Worm (Caenorhabditis elegans) whole organism, L2 larva: ENCODE measurements around the gene Y53F4B.24.

Experiments
- F13H6.1 ChIP-seq: sonication (generic microtip); optimal IDR thresholded peaks from 2 replicates; lab custom pipeline; 2016; ENCODE audit warnings: missing genetic modification characterization, missing compliant biosample characterization
- aly-2 ChIP-seq: fragments of 150-350 bp; optimal IDR thresholded peaks from 2 replicates; lab custom pipeline; 2014; ENCODE audit warnings: missing biosample characterization, missing genetic modification characterization
- dmd-4 ChIP-seq: sonication (generic microtip); optimal IDR thresholded peaks from 2 replicates; lab custom pipeline; 2017; ENCODE audit warnings: missing biosample characterization, missing genetic modification characterization
- egl-27 ChIP-seq: sonication (generic microtip); optimal IDR thresholded peaks from 3 replicates; lab custom pipeline; 2017; ENCODE audit warnings: missing biosample characterization, missing genetic modification reagents, missing genetic modification characterization
- elt-3 ChIP-seq: sonication (generic microtip); optimal IDR thresholded peaks from 2 replicates; lab custom pipeline; 2017; ENCODE audit warnings: missing biosample characterization, missing genetic modification characterization
- fos-1 ChIP-seq: fragments of 150-350 bp; optimal IDR thresholded peaks from 2 replicates; lab custom pipeline; 2014; ENCODE audit warnings: missing biosample characterization, missing genetic modification characterization
- nhr-77 ChIP-seq: fragments of 150-350 bp; optimal IDR thresholded peaks from 2 replicates; lab custom pipeline; 2014; ENCODE audit warnings: missing biosample characterization, missing genetic modification characterization
- skn-1 ChIP-seq: sonication (generic microtip); optimal IDR thresholded peaks from 2 replicates; lab custom pipeline; 2017; ENCODE audit warnings: missing biosample characterization, missing genetic modification characterization
- snpc-4 ChIP-seq: fragments of 150-350 bp; optimal IDR thresholded peaks from 2 replicates; lab custom pipeline; 2014; ENCODE audit warnings: missing biosample characterization, missing genetic modification characterization
- unc-39 ChIP-seq: fragments of 150-350 bp; optimal IDR thresholded peaks from 2 replicates; lab custom pipeline; 2014; ENCODE audit warnings: missing biosample characterization, missing genetic modification characterization

- TF ChIP-seq dmd-4 (tag; lab: Kevin White, UChicago) (no peak), egl-27 (tag; lab: Kevin White, UChicago) (no peak), unc-39 (tag; lab: Kevin White, UChicago) (no peak), elt-3 (tag; lab: Kevin White, UChicago) (no peak), fos-1 (tag; lab: Kevin White, UChicago) (no peak), nhr-77 (tag; lab: Kevin White, UChicago) (no peak), skn-1 (tag; lab: Kevin White, UChicago) (no peak), aly-2 (tag; lab: Kevin White, UChicago) (no peak), snpc-4 (no peak), F13H6.1 (tag; lab: Kevin White, UChicago) (no peak)
These were observed 14.2 kb upstream of the Y53F4B.24 start for ce11 chrII:15148442-15148841.
